Worm (Caenorhabditis elegans): Measurements from ENCODE around the gene F08G2.5.

The F08G2.5 gene

DNA sequence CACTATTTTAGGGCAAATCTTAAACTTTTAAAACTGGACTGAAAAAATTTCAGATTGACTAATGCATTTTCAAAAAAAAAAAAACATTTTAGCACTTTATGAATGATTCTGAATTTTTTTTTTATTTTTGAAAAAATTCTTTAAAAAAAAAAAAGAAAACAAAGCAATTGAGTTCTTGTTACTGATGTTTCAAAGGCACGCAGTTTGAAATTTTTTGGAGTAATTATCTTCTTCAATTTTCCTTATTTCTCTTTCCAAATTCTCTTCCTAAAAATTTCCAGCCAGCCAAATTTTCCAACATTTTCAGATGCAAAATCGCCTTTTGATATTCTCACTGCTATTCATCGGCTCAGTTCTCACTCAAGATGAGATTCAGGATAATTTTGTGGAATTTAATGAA lies 18.6 kb upstream of the F08G2.5 start, which contains the start of gene F08G2.8 (continued):
- TF ChIP-seq nfya-1 (tag; optimal IDR thresholded peaks at IDR 0.05; ENCODE audit: borderline replicate concordance, insufficient read depth) (no peak), B0035.1 (tag; optimal IDR thresholded peaks at IDR 0.05) (no peak)

DNA sequence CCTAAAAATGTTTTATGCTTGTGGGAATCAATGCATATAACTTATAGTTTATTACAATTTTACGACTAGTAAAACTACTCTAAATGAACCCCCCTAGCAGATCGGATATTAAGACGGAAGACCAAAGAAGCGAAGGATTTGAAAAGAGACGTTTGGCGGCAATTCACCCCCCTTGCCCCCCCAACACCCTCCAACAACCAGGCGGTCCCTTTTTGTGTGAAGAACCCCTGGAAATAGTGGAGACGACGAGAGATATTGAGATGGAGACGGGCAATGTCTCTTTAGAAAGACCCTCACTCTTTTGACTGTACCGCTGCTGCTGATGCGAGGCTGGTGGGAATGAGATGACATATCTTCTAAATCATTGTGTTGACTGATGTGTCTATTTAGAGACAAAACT lies 13.9 kb upstream of the F08G2.5 start:
- TF ChIP-seq nhr-179 (tag; optimal IDR thresholded peaks at IDR 0.05) (no peak), madf-3 (GFP tag; IDR thresholded peaks at IDR 0.05) (no peak)

DNA sequence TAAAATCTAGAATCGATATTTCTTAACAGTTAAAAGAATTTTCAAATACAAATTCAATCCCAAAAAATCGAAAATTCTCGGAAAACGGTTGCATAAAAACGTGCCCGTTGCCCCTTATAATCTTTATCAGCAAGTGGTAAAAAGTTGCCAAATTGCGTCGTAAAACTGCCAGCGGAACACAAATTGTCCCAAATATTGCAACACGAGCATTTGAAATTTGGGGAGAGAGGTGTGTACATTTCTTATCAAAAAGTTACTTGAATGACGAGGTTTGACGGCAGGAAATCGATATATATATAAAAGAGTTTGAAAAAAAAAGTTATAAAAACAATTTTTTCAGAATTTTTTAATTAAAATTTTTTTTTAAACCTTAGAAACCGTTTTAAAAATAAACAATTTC lies 12.6 kb upstream of the F08G2.5 start:
- TF ChIP-seq sea-2 (GFP tag; IDR thresholded peaks at IDR 0.05) (no peak), snpc-4 (GFP tag; optimal IDR thresholded peaks at IDR 0.05) (no peak), snpc-4 (tag; optimal IDR thresholded peaks at IDR 0.05) (peak in 1 of 4 experiments; percentile 51), nhr-80 (tag; optimal IDR thresholded peaks at IDR 0.05) (peak; percentile 81), let-607 (tag; optimal IDR thresholded peaks at IDR 0.05) (peak in 1 of 2 experiments; percentile 6)

DNA sequence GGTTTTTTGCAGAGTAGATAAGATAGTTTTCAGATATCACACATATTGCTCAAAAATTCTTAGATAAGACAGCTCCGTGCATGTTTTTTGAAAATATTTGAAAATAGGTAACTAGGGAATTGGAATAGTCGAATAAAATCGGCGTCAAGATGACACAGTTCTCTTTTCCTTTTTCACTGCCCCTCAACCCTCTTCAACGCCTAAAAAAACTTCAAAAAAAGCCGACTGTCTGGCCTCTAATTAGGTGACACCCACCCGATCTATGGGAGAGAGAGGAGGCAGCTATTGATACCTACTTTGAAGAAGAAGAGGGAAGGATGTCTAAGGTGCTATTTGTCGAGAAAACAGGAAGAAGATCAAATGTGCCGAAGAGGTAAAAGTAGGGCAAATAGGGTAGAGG lies 8.9 kb upstream of the F08G2.5 start:
- TF ChIP-seq madf-10 (tag; optimal IDR thresholded peaks at IDR 0.05) (no peak), B0035.1 (tag; optimal IDR thresholded peaks at IDR 0.05) (no peak), gei-17 (GFP tag; optimal IDR thresholded peaks at IDR 0.05) (no peak), hlh-12 (tag; optimal IDR thresholded peaks at IDR 0.05) (no peak), ceh-58 (GFP tag; IDR thresholded peaks at IDR 0.05) (no peak), F23B12.7 (tag; optimal IDR thresholded peaks at IDR 0.05; ENCODE audit: insufficient read depth) (no peak), C17E4.6 (GFP tag; IDR thresholded peaks at IDR 0.05) (no peak), sdz-38 (tag; optimal IDR thresholded peaks at IDR 0.05) (no peak), nhr-90 (tag; optimal IDR thresholded peaks at IDR 0.05) (no peak), ccch-3 (GFP tag; optimal IDR thresholded peaks at IDR 0.05) (no peak)

DNA sequence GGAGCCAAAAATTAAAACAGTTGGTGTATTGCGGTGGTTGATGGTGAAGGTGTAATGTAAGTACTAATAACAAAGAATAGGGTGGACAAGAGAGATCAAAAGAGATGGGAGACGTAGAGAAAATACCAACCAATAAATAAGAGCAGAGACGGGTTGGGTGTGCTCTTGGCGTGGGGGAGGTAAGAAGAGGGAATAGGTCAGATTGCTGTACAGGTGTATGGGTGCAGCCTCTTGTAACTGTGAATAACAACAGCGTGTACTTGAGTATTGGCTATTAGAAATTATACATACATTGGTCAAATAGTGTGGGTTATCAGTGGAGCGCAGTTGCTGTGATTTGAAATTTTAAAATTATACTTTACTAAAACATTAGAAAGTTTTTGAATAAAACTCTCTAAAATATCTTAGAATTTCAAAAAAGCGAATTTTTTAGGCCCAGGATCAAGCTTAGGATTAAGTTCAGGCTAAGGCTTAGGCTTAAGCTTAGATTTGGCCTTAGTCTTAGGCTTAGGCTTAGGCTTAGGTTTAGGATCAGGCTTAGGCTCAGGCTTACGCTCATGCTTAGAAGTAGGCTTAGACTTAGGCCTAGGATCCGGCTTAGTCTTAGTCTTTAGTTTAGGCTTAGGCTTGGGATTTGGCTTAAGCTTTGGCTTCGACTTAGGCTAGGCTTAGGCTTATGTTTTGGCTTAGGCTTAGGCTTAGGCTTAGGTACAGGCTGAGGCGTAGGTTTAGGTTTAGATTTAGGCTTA lies 7.8 kb upstream of the F08G2.5 start, which contains the start of gene F08G2.7:
F08G2.7 (minus strand) TSS at position 51 of the 749 bp plus-strand sequence.
- TF ChIP-seq atf-7 (tag; optimal IDR thresholded peaks at IDR 0.05) (no peak), K11D2.4 (GFP tag; IDR thresholded peaks at IDR 0.05) (no peak), nfya-1 (tag; optimal IDR thresholded peaks at IDR 0.05; ENCODE audit: borderline replicate concordance, insufficient read depth) (no peak), nhr-179 (tag; optimal IDR thresholded peaks at IDR 0.05) (no peak), ceh-40 (GFP tag; IDR thresholded peaks at IDR 0.05) (no peak), lin-54 (GFP tag; optimal IDR thresholded peaks at IDR 0.05) (no peak), lsy-27 (tag; optimal IDR thresholded peaks at IDR 0.05; ENCODE audit: borderline replicate concordance, insufficient read depth) (no peak)

DNA sequence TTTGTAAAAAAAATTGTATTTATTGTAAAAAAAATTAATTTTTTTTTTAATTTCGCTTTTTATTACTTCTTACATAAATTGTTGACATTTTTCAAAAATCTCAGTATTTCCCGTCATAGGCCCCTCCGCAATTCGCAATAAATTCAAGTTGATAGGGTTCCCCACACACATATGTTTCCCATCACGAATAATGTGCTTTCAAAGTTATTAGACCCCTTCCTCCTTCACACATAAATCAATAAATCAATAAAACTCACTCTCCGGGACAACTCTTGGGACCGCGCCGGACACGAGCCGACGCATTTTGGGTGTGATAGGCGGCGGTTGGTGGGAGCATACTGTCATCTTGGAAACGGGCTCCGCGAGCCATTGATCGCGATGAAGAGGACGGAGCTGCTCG lies 6.0 kb upstream of the F08G2.5 start:
- TF ChIP-seq zfh-2 (GFP tag; conservative IDR thresholded peaks at IDR 0.05) = peak; percentile 42; the same call in 1 of the 2 replicates
- TF ChIP-seq attf-6 (GFP tag; IDR thresholded peaks at IDR 0.05) = no peak

DNA sequence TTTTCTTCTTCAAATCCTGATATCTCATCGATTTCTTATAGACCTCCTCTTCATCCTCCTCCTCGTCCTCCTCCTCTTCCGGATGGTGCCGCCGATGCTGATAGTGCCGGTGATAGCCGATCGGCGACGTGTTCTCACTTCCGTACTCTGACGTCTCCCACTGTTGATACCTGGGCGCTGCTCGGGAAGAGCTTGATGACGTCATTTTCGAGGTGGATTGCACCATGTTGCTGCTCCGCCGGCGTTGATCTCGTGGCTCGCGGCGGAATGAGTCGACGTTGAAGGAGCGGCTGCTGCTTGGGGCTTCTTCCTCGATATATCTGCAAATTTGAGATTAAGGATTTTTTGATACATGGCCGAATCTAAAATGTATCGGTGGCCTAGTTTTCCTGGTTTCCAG lies 5.0 kb upstream of the F08G2.5 start:
- TF ChIP-seq attf-6 (GFP tag; IDR thresholded peaks at IDR 0.05) = no peak
- no peak for TF ChIP-seq Y53F4B.3 (GFP tag; IDR thresholded peaks at IDR 0.05)
- TF ChIP-seq nhr-179 (tag; optimal IDR thresholded peaks at IDR 0.05) = no peak
- TF ChIP-seq egrh-3 (GFP tag; IDR thresholded peaks at IDR 0.05) = peak; percentile 26; the same call in 1 of the 2 replicates
- no peak for TF ChIP-seq let-526 (GFP tag; IDR thresholded peaks at IDR 0.05)
- no peak for TF ChIP-seq F57A8.1 (GFP tag; optimal IDR thresholded peaks at IDR 0.05)
- no peak for TF ChIP-seq ekl-4 (GFP tag; IDR thresholded peaks at IDR 0.05)
- TF ChIP-seq zfh-2 (GFP tag; conservative IDR thresholded peaks at IDR 0.05) = peak; percentile 72
- no peak for TF ChIP-seq B0035.1 (tag; optimal IDR thresholded peaks at IDR 0.05)
- TF ChIP-seq unc-62 (GFP tag; optimal IDR thresholded peaks at IDR 0.05) = no peak
- no peak for TF ChIP-seq lin-40 (tag; optimal IDR thresholded peaks at IDR 0.05)
- TF ChIP-seq nhr-80 (tag; optimal IDR thresholded peaks at IDR 0.05) = no peak
